Worm (Caenorhabditis elegans): ENCODE measurements around the gene kcnl-3.

The kcnl-3 gene

DNA sequence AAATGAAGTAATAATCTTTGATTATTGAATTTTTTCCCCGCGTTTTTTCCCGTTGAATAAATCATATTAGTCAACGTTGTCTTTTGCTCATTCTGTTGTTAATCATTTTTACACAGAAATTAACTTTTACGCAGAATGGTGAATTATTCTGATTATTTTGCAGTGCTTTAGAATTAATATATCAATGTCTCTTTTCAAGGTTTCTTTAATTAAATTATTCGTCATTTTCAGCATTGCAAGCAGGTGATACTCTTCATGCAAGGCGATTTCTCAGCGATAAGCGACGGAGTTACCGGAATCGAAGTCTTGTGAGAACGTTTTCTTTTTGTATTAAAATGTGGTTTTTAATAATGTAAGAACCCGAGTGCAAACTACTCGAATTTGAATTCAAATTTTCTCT lies 971 bp downstream of the kcnl-3 start:
- TF ChIP-seq hlh-1 (tag; optimal IDR thresholded peaks at IDR 0.05) (no peak), M03D4.4 (tag; optimal IDR thresholded peaks at IDR 0.05) (no peak), nhr-12 (tag; optimal IDR thresholded peaks at IDR 0.05) (no peak), cnd-1 (tag; optimal IDR thresholded peaks at IDR 0.05) (no peak), nhr-2 (tag; optimal IDR thresholded peaks at IDR 0.05) (no peak), unc-39 (tag; optimal IDR thresholded peaks at IDR 0.05) (no peak), mep-1 (tag; optimal IDR thresholded peaks at IDR 0.05) (no peak), nhr-28 (tag; optimal IDR thresholded peaks at IDR 0.05) (no peak), unc-62 (GFP tag; optimal IDR thresholded peaks at IDR 0.05) (no peak), elt-3 (tag; optimal IDR thresholded peaks at IDR 0.05) (no peak), blmp-1 (tag; optimal IDR thresholded peaks at IDR 0.05) (no peak), lin-32 (GFP tag; optimal IDR thresholded peaks at IDR 0.05) (no peak)

DNA sequence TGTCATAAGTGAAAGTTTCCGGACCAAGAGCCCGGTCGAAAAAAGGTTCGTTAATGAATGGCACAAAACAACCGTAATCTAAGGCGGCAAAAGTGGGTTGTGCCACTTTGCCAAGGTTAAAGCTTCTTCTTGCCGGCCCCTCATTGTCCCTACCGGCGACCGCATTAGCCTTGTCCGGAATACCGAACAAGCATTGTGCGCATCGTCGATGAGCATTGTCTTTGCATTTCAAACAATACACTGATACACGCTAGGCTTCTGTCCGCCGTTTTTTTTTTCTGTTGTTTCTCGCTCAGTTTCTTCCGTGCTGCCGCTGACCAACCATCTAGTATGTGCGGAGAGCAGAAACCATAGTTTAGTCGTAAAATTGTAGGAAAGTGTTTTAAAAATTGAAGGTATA lies 10.6 kb downstream of the kcnl-3 start, which contains the start of gene C03F11.2:
TSS of gene C03F11.2 (minus strand) at position 101 of the 400 bp plus-strand sequence.
- TF ChIP-seq unc-39 (tag; optimal IDR thresholded peaks at IDR 0.05): no peak
- TF ChIP-seq unc-120 (tag; optimal IDR thresholded peaks at IDR 0.05; ENCODE audit: poor library complexity, severe bottlenecking): no peak

DNA sequence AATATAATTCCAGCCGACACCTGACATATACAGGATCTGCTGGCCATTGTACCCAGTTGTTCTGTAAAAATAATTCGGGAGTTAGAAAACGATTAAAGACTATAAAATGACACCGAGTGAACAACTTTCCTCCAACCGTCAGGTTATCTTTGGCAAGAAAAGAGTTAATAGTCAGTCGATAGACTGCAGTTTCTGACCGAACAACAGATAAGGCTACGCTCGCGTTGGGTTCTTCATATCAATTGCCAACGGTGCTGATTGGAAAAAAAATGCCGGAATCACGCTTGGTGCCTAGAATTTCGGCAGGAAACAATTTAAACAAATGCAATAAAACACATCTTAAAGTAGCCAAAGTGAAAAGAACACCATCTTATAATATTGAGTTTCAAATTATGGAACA lies 13.9 kb downstream of the kcnl-3 start, which contains the start of gene scav-1:
TSS of gene scav-1 (minus strand) at position 61 of the 400 bp plus-strand sequence.
- TF ChIP-seq lin-13 (tag; optimal IDR thresholded peaks at IDR 0.05) (no peak), mab-5 (tag; optimal IDR thresholded peaks at IDR 0.05) (no peak), zip-8 (tag; optimal IDR thresholded peaks at IDR 0.05) (no peak), cnd-1 (tag; optimal IDR thresholded peaks at IDR 0.05) (no peak), sptf-1 (tag; optimal IDR thresholded peaks at IDR 0.05) (no peak), nhr-28 (tag; optimal IDR thresholded peaks at IDR 0.05) (no peak), elt-1 (tag; optimal IDR thresholded peaks at IDR 0.05; ENCODE audit: borderline replicate concordance, insufficient read depth) (no peak), nhr-12 (tag; optimal IDR thresholded peaks at IDR 0.05) (no peak), bed-3 (GFP tag; optimal IDR thresholded peaks at IDR 0.05) (no peak), elt-3 (tag; optimal IDR thresholded peaks at IDR 0.05) (no peak), nhr-76 (tag; optimal IDR thresholded peaks at IDR 0.05) (no peak), sem-2 (GFP tag; optimal IDR thresholded peaks at IDR 0.05) (no peak), drap-1 (GFP tag; optimal IDR thresholded peaks at IDR 0.05) (no peak), snpc-4 (tag; optimal IDR thresholded peaks at IDR 0.05) (no peak), nhr-237 (tag; optimal IDR thresholded peaks at IDR 0.05) (no peak), lin-32 (GFP tag; optimal IDR thresholded peaks at IDR 0.05) (no peak), mls-2 (tag; optimal IDR thresholded peaks at IDR 0.05) (no peak)

DNA sequence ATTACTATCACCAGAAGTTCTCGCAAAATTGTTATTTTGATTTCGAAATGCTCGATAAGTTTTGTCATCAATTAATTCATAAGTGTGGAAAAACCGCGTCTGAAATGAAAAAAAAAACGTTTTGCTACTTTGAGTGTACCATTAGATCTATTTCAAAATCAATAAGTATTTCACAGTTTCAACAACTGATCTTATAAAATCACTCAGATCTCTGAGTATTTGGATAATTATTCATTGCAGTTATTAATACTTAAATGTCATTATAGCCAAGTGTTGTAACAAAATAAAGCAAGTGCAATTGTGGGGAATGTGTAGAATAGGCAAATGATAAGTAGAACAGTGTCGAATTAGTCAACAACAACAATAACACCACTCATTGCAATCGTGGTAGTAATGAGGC lies 19.7 kb downstream of the kcnl-3 start, which contains the start of gene C03F11.4:
TSS of gene C03F11.4 (minus strand) at position 101 of the 400 bp plus-strand sequence.
- TF ChIP-seq nhr-2 (tag; optimal IDR thresholded peaks at IDR 0.05) (no peak), nhr-237 (tag; optimal IDR thresholded peaks at IDR 0.05) (no peak), zip-8 (tag; optimal IDR thresholded peaks at IDR 0.05) (no peak), unc-39 (tag; optimal IDR thresholded peaks at IDR 0.05) (no peak), nhr-76 (tag; optimal IDR thresholded peaks at IDR 0.05) (no peak), elt-3 (tag; optimal IDR thresholded peaks at IDR 0.05) (no peak), lin-32 (GFP tag; optimal IDR thresholded peaks at IDR 0.05) (no peak), nhr-28 (tag; optimal IDR thresholded peaks at IDR 0.05) (no peak), sptf-1 (tag; optimal IDR thresholded peaks at IDR 0.05) (no peak), blmp-1 (tag; optimal IDR thresholded peaks at IDR 0.05) (no peak), lin-13 (tag; optimal IDR thresholded peaks at IDR 0.05) (no peak), pha-4 (tag; optimal IDR thresholded peaks at IDR 0.05) (no peak), M03D4.4 (tag; optimal IDR thresholded peaks at IDR 0.05) (no peak)

DNA sequence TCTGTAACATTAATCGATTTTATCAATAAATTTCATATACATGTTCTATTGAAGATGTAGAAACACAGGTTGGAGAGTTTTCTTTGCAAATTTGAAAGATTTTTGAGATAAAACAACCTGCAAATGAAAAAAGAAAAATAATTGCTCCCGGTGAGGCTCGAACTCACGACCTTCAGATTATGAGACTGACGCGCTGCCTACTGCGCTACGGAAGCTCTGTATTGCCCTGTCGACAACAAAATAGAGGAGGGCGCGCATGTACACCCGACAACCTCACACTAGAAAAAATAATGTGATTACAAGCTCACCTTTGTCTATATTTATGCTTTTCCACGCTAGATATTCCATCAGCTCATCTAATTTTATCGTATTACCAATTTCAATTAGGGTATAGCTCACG lies 20.6 kb downstream of the kcnl-3 start:
- TF ChIP-seq hlh-1 (tag; optimal IDR thresholded peaks at IDR 0.05) (no peak), cnd-1 (tag; optimal IDR thresholded peaks at IDR 0.05) (peak; percentile 53), sem-2 (GFP tag; optimal IDR thresholded peaks at IDR 0.05) (peak; percentile 27), lsy-2 (tag; optimal IDR thresholded peaks at IDR 0.05) (no peak), unc-120 (tag; optimal IDR thresholded peaks at IDR 0.05; ENCODE audit: poor library complexity, severe bottlenecking) (no peak), lin-13 (tag; optimal IDR thresholded peaks at IDR 0.05) (no peak), unc-39 (tag; optimal IDR thresholded peaks at IDR 0.05) (no peak), nhr-2 (tag; optimal IDR thresholded peaks at IDR 0.05) (no peak), nhr-237 (tag; optimal IDR thresholded peaks at IDR 0.05) (no peak), nhr-12 (tag; optimal IDR thresholded peaks at IDR 0.05) (no peak), nhr-28 (tag; optimal IDR thresholded peaks at IDR 0.05) (no peak), ham-2 (GFP tag; optimal IDR thresholded peaks at IDR 0.05) (peak; percentile 2), M03D4.4 (tag; optimal IDR thresholded peaks at IDR 0.05) (peak; percentile 53), elt-3 (tag; optimal IDR thresholded peaks at IDR 0.05) (no peak), mep-1 (tag; optimal IDR thresholded peaks at IDR 0.05) (peak; percentile 5), ces-1 (GFP tag; optimal IDR thresholded peaks at IDR 0.05) (no peak), sptf-1 (tag; optimal IDR thresholded peaks at IDR 0.05) (peak; percentile 72), snpc-4 (tag; optimal IDR thresholded peaks at IDR 0.05) (no peak), tbx-8 (GFP tag; optimal IDR thresholded peaks at IDR 0.05) (no peak), ceh-43 (GFP tag; optimal IDR thresholded peaks at IDR 0.05) (peak; percentile 50), ztf-11 (tag; optimal IDR thresholded peaks at IDR 0.05) (no peak), unc-62 (GFP tag; optimal IDR thresholded peaks at IDR 0.05) (no peak), zip-8 (tag; optimal IDR thresholded peaks at IDR 0.05) (no peak), flh-1 (GFP tag; optimal IDR thresholded peaks at IDR 0.05) (no peak), lin-32 (GFP tag; optimal IDR thresholded peaks at IDR 0.05) (no peak), nhr-76 (tag; optimal IDR thresholded peaks at IDR 0.05) (no peak), pha-4 (tag; optimal IDR thresholded peaks at IDR 0.05) (no peak), drap-1 (GFP tag; optimal IDR thresholded peaks at IDR 0.05) (peak; percentile 60), ceh-39 (tag; optimal IDR thresholded peaks at IDR 0.05) (no peak), mls-2 (tag; optimal IDR thresholded peaks at IDR 0.05) (peak; percentile 70), ceh-83 (GFP tag; optimal IDR thresholded peaks at IDR 0.05) (peak; percentile 82), bed-3 (GFP tag; optimal IDR thresholded peaks at IDR 0.05) (peak; percentile 17), elt-1 (tag; optimal IDR thresholded peaks at IDR 0.05; ENCODE audit: borderline replicate concordance, insufficient read depth) (no peak), mab-5 (tag; optimal IDR thresholded peaks at IDR 0.05) (no peak), blmp-1 (tag; optimal IDR thresholded peaks at IDR 0.05) (no peak)

Data from whole organism, mixed stage, embryonic.